Worm (Caenorhabditis elegans) whole organism, early embryonic: ENCODE data around the gene Y51A2B.16.

Experiments
- B0310.2 ChIP-seq: sonication (generic microtip); optimal IDR thresholded peaks from 2 replicates; lab custom pipeline; 2016; ENCODE audit warnings: mild to moderate bottlenecking, missing genetic modification characterization, missing compliant biosample characterization
- F13C5.2 ChIP-seq: sonication (generic microtip); optimal IDR thresholded peaks from 2 replicates; lab custom pipeline; 2017; ENCODE audit warnings: mild to moderate bottlenecking, missing genetic modification characterization, inconsistent platforms, missing compliant biosample characterization
- ama-1 ChIP-seq: fragments of 150-350 bp; optimal IDR thresholded peaks from 2 replicates; lab custom pipeline; 2014
- ceh-36 ChIP-seq: sonication (generic microtip); optimal IDR thresholded peaks from 2 replicates; lab custom pipeline; 2016; ENCODE audit warnings: missing genetic modification characterization, inconsistent platforms, missing compliant biosample characterization
- ets-7 ChIP-seq: sonication (generic microtip); optimal IDR thresholded peaks from 2 replicates; lab custom pipeline; 2016; ENCODE audit warnings: missing genotype, missing genetic modification characterization, missing compliant biosample characterization
- flt-1 ChIP-seq: fragments of 200-800 bp; sonication (Bioruptor generic); IDR thresholded peaks from 2 replicates; pipeline ENCODE4 v1.3.6; 2022; ENCODE audit warnings: missing genetic modification characterization, missing compliant biosample characterization
- hmbx-1 ChIP-seq: sonication (generic microtip); optimal IDR thresholded peaks from 2 replicates; lab custom pipeline; 2016; ENCODE audit warnings: mild to moderate bottlenecking, missing genetic modification characterization, missing compliant biosample characterization
- hnd-1 ChIP-seq: sonication (generic microtip); optimal IDR thresholded peaks from 2 replicates; lab custom pipeline; 2016; ENCODE audit warnings: missing genetic modification characterization, missing compliant biosample characterization
- scrt-1 ChIP-seq: fragments of 200-800 bp; sonication (Bioruptor generic); IDR thresholded peaks from 2 replicates; pipeline ENCODE4 v1.3.6; 2022; ENCODE audit warnings: missing genetic modification characterization, missing compliant biosample characterization
- sea-1 ChIP-seq: fragments of 200-800 bp; sonication (Bioruptor generic); conservative IDR thresholded peaks from 2 replicates; pipeline ENCODE4 v1.3.6; 2022; ENCODE audit warnings: missing genetic modification characterization, missing compliant biosample characterization
- tbx-11 ChIP-seq: fragments of 200-800 bp; sonication (Bioruptor generic); IDR thresholded peaks from 2 replicates; pipeline ENCODE4 v1.3.6; 2022; ENCODE audit warnings: missing genetic modification characterization, missing compliant biosample characterization

ce11 chrV:18426280-18426679 lies 28.6 kb upstream of the Y51A2B.16 start, which contains the start of gene srw-83:
- TF ChIP-seq B0310.2 (tag; lab: Kevin White, UChicago) (no peak), ets-7 (tag; lab: Kevin White, UChicago) (no peak), sea-1 (GFP tag; lab: Robert Waterston, UW) (no peak), ceh-36 (no peak), flt-1 (no peak), tbx-11 (no peak), hnd-1 (tag; lab: Kevin White, UChicago) (no peak), ama-1 (lab: Kevin White, UChicago) (no peak), scrt-1 (no peak), F13C5.2 (tag; lab: Kevin White, UChicago) (no peak), hmbx-1 (tag; lab: Kevin White, UChicago) (no peak)
